Fruit fly (Drosophila melanogaster) whole organism, wandering third instar larva: ENCODE measurements around the gene MED22.

Experiments
- Abd-B ChIP-seq: fragments of >200 bp; optimal IDR thresholded peaks from 2 replicates; lab custom pipeline; 2017; ENCODE audit warnings: missing biosample characterization, missing genetic modification characterization
- CG32264 ChIP-seq: fragments of 200-800 bp; sonication (Bioruptor generic); optimal IDR thresholded peaks from 2 replicates; lab custom pipeline; 2016; ENCODE audit warnings: missing biosample characterization, missing genetic modification characterization
- CG9705 ChIP-seq: fragments of 200-800 bp; sonication (Bioruptor generic); optimal IDR thresholded peaks from 2 replicates; lab custom pipeline; 2018; ENCODE audit warnings: missing biosample characterization, mild to moderate bottlenecking, missing genetic modification characterization
- CrebA ChIP-seq: fragments of 200-800 bp; sonication (Bioruptor generic); optimal IDR thresholded peaks from 2 replicates; lab custom pipeline; 2016; ENCODE audit warnings: missing biosample characterization, mild to moderate bottlenecking, missing genetic modification characterization, borderline replicate concordance
- Dfd ChIP-seq: fragments of >200 bp; optimal IDR thresholded peaks from 2 replicates; lab custom pipeline; 2017; ENCODE audit warnings: missing biosample characterization, missing genetic modification characterization
- Dif ChIP-seq: fragments of 200-275, 200-300 bp; sonication (Bioruptor generic); optimal IDR thresholded peaks from 2 replicates; lab custom pipeline; 2018; ENCODE audit warnings: missing biosample characterization, missing genetic modification characterization; ENCODE audit not compliant: partially characterized antibody
- GATAd ChIP-seq: sonication (Bioruptor generic); optimal IDR thresholded peaks from 2 replicates; lab custom pipeline; 2016; ENCODE audit warnings: missing biosample characterization, missing genetic modification characterization
- HLH106 ChIP-seq: fragments of 200-800 bp; optimal IDR thresholded peaks from 3 replicates; lab custom pipeline; 2019; ENCODE audit warnings: missing biosample characterization, mild to moderate bottlenecking, missing genetic modification characterization, moderate library complexity
- Hnf4 ChIP-seq: fragments of 200-800 bp; sonication (Bioruptor generic); optimal IDR thresholded peaks from 2 replicates; lab custom pipeline; 2016; ENCODE audit warnings: missing biosample characterization, mild to moderate bottlenecking, missing genetic modification characterization
- Hr78 ChIP-seq: fragments of >200 bp; optimal IDR thresholded peaks from 2 replicates; lab custom pipeline; 2017; ENCODE audit warnings: missing biosample characterization, missing genetic modification characterization
- Jra ChIP-seq: sonication (Bioruptor generic); optimal IDR thresholded peaks from 2 replicates; lab custom pipeline; 2016; ENCODE audit warnings: missing biosample characterization, missing genetic modification characterization
- Mio ChIP-seq: sonication (Bioruptor generic); optimal IDR thresholded peaks from 2 replicates; lab custom pipeline; 2016; ENCODE audit warnings: missing biosample characterization, missing genetic modification characterization
- Myc ChIP-seq: fragments of >200 bp; optimal IDR thresholded peaks from 2 replicates; lab custom pipeline; 2017
- N ChIP-seq: fragments of >200 bp; optimal IDR thresholded peaks from 2 replicates; lab custom pipeline; 2018; ENCODE audit warnings: missing biosample characterization, missing external identifiers, missing genetic modification characterization
- OdsH ChIP-seq: fragments of 200-800 bp; sonication (Bioruptor generic); optimal IDR thresholded peaks from 2 replicates; lab custom pipeline; 2016; ENCODE audit warnings: missing biosample characterization, mild to moderate bottlenecking, missing genetic modification characterization
- Rel ChIP-seq, 2 experiments: fragments of 200-800 bp; sonication (Bioruptor generic) in 1 of 2; optimal IDR thresholded peaks; 2 replicates in 1 of 2; 3 replicates in 1 of 2; lab custom pipeline; 2016 to 2019; ENCODE audit warnings: mild to moderate bottlenecking in 2 of 2, missing biosample characterization in 2 of 2, missing genetic modification characterization in 2 of 2, moderate library complexity in 1 of 2
- Sp1 ChIP-seq: fragments of 200-800 bp; sonication (Bioruptor generic); optimal IDR thresholded peaks from 3 replicates; lab custom pipeline; 2019; ENCODE audit warnings: missing biosample characterization, mild to moderate bottlenecking, missing genetic modification characterization, moderate library complexity
- Vsx2 ChIP-seq: fragments of 200-300, 225-300 bp; sonication (Bioruptor generic); optimal IDR thresholded peaks from 2 replicates; lab custom pipeline; 2018; ENCODE audit warnings: missing biosample characterization, missing genetic modification characterization; ENCODE audit not compliant: partially characterized antibody
- br ChIP-seq: fragments of 200-800 bp; sonication (Bioruptor generic); optimal IDR thresholded peaks from 2 replicates; lab custom pipeline; 2016; ENCODE audit warnings: missing biosample characterization, missing genetic modification characterization
- brk ChIP-seq: fragments of 200-800 bp; sonication (Bioruptor generic); optimal IDR thresholded peaks from 2 replicates; lab custom pipeline; 2016; ENCODE audit warnings: missing biosample characterization, mild to moderate bottlenecking, missing genetic modification characterization
- dl ChIP-seq, 2 experiments: fragments of 175-275, 200-275 bp in 1 of 2; fragments of 200-275 bp in 1 of 2; sonication (Bioruptor generic); optimal IDR thresholded peaks; lab custom pipeline; 2018; ENCODE audit warnings: mild to moderate bottlenecking in 2 of 2, missing biosample characterization in 2 of 2, missing genetic modification characterization in 2 of 2, moderate library complexity in 2 of 2; ENCODE audit not compliant: partially characterized antibody in 2 of 2, insufficient read depth in 1 of 2
- dsf ChIP-seq: sonication (Bioruptor generic); optimal IDR thresholded peaks from 2 replicates; lab custom pipeline; 2016; ENCODE audit warnings: missing biosample characterization, missing genetic modification characterization, borderline replicate concordance
- ey ChIP-seq: fragments of 200-800 bp; sonication (Bioruptor generic); optimal IDR thresholded peaks from 2 replicates; lab custom pipeline; 2016; ENCODE audit warnings: missing biosample characterization, missing genetic modification characterization
- foxo ChIP-seq, 2 experiments: fragments of 200-800 bp; sonication (Bioruptor generic); optimal IDR thresholded peaks; 2 replicates in 1 of 2; 3 replicates in 1 of 2; lab custom pipeline; 2016 to 2017; ENCODE audit warnings: missing biosample characterization in 2 of 2, missing genetic modification characterization in 2 of 2
- fru ChIP-seq: fragments of 200-800 bp; sonication (Bioruptor generic); optimal IDR thresholded peaks from 3 replicates; lab custom pipeline; 2016; ENCODE audit warnings: missing biosample characterization, mild to moderate bottlenecking, missing genetic modification characterization
- h ChIP-seq: fragments of 200-800 bp; sonication (Bioruptor generic); optimal IDR thresholded peaks from 3 replicates; lab custom pipeline; 2016; ENCODE audit warnings: missing biosample characterization, mild to moderate bottlenecking, missing genetic modification characterization
- jim ChIP-seq: fragments of 175-275, 200-325 bp; sonication (Bioruptor generic); optimal IDR thresholded peaks from 2 replicates; lab custom pipeline; 2016; ENCODE audit warnings: missing biosample characterization, mild to moderate bottlenecking, missing genetic modification characterization
- lola ChIP-seq: fragments of >200 bp; optimal IDR thresholded peaks from 2 replicates; lab custom pipeline; 2017; ENCODE audit warnings: missing biosample characterization, missing genetic modification characterization
- pan ChIP-seq: fragments of >200 bp; optimal IDR thresholded peaks from 2 replicates; lab custom pipeline; 2017
- psq ChIP-seq: fragments of 200-800 bp; sonication (Bioruptor generic); optimal IDR thresholded peaks from 3 replicates; lab custom pipeline; 2017; ENCODE audit warnings: missing biosample characterization, mild to moderate bottlenecking, missing genetic modification characterization, moderate library complexity
- rgr ChIP-seq: fragments of 200-800 bp; sonication (Bioruptor generic); optimal IDR thresholded peaks from 3 replicates; lab custom pipeline; 2016; ENCODE audit warnings: missing biosample characterization, mild to moderate bottlenecking, missing genetic modification characterization
- sage ChIP-seq: fragments of 200-800 bp; sonication (Bioruptor generic); optimal IDR thresholded peaks from 2 replicates; lab custom pipeline; 2016; ENCODE audit warnings: missing biosample characterization, mild to moderate bottlenecking, missing genetic modification characterization
- sv ChIP-seq: fragments of 200-800 bp; sonication (Bioruptor generic); optimal IDR thresholded peaks from 3 replicates; lab custom pipeline; 2016; ENCODE audit warnings: missing biosample characterization, missing genetic modification characterization
- tai ChIP-seq: sonication (Bioruptor generic); optimal IDR thresholded peaks from 2 replicates; lab custom pipeline; 2016; ENCODE audit warnings: missing biosample characterization, missing genetic modification characterization
- usp ChIP-seq: fragments of >200 bp; optimal IDR thresholded peaks from 2 replicates; lab custom pipeline; 2017; ENCODE audit warnings: missing biosample characterization, missing genetic modification characterization
- woc ChIP-seq: sonication (Bioruptor generic); optimal IDR thresholded peaks from 2 replicates; lab custom pipeline; 2016; ENCODE audit warnings: missing biosample characterization, mild to moderate bottlenecking, missing genetic modification characterization

Gene MED22

DNA sequence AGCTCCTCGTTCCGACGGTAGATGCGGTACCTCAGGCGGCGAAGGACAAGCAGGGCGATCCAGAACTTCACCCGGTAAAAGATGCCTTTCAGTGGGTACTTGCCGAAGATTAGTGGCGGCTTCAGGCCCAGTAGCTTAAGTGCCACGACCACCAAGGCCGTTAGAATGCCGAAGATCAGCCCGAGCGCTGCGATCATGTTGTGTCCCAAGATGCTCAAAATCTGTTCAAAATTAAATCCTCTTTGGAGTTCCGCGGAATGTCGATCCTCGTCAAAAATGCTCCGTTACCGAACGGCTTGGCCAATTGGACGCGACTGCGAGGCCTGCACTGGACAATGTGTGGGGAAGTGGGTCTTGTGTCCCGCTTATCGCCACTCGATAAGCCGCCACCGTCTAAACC, 4.2 kb downstream of the MED22 start, which contains the start of the genes CG32815 and CG3706:
Gene CG32815 (plus strand): TSS at position 301 of the 400 bp plus-strand sequence.
Gene CG3706 (minus strand): TSS at position 310 of the 400 bp plus-strand sequence.
- TF ChIP-seq OdsH (no peak), N (GFP tag; lab: Kevin White, UChicago) (no peak), Hr78 (GFP tag; lab: Kevin White, UChicago) (no peak), HLH106 (tag; lab: Kevin White, UChicago) (no peak), Rel (GFP tag; optimal IDR thresholded peaks at IDR 0.05; lab: Kevin White, UChicago) (no peak), Rel (tag; optimal IDR thresholded peaks at IDR 0.05; lab: Kevin White, UChicago) (no peak), sv (no peak), sage (GFP tag; lab: Kevin White, UChicago) (no peak), CG32264 (GFP tag; lab: Kevin White, UChicago) (no peak), tai (no peak), Myc (lab: Kevin White, UChicago) (no peak), psq (no peak), ey (GFP tag; lab: Kevin White, UChicago) (no peak), usp (GFP tag; lab: Kevin White, UChicago) (no peak), Sp1 (no peak), dsf (GFP tag; lab: Kevin White, UChicago) (no peak), GATAd (GFP tag; lab: Kevin White, UChicago) (no peak)

dm6 chrX:932859-933258, 4.9 kb downstream of the MED22 start:
- TF ChIP-seq Myc (lab: Kevin White, UChicago) = no peak
- no peak for TF ChIP-seq dl (GFP tag; optimal IDR thresholded peaks at IDR 0.05; lab: Kevin White, UChicago; ENCODE audit: insufficient read depth in 1 of 2, partially characterized antibody in 2 of 2)
- TF ChIP-seq GATAd (GFP tag; lab: Kevin White, UChicago) = no peak
- no peak for TF ChIP-seq fru (GFP tag; lab: Kevin White, UChicago)
- TF ChIP-seq foxo (GFP tag; optimal IDR thresholded peaks at IDR 0.05; lab: Kevin White, UChicago) = no peak
- TF ChIP-seq brk (GFP tag; lab: Kevin White, UChicago) = no peak
- TF ChIP-seq sv = no peak
- no peak for TF ChIP-seq HLH106 (tag; lab: Kevin White, UChicago)
- no peak for TF ChIP-seq sage (GFP tag; lab: Kevin White, UChicago)
- TF ChIP-seq Jra (GFP tag; lab: Kevin White, UChicago) = no peak
- no peak for TF ChIP-seq Dfd
- TF ChIP-seq Abd-B (GFP tag; lab: Kevin White, UChicago) = no peak
- TF ChIP-seq CG32264 (GFP tag; lab: Kevin White, UChicago) = no peak
- TF ChIP-seq ey (GFP tag; lab: Kevin White, UChicago) = no peak

- TF ChIP-seq Dfd (peak; percentile 84), sv (no peak)
Observed at dm6 chrX:933997-934396, 6.1 kb downstream of the MED22 start.

- TF ChIP-seq Rel (GFP tag; optimal IDR thresholded peaks at IDR 0.05; lab: Kevin White, UChicago) (peak; percentile 59), Rel (tag; optimal IDR thresholded peaks at IDR 0.05; lab: Kevin White, UChicago) (peak; percentile 92), HLH106 (tag; lab: Kevin White, UChicago) (peak; percentile 98), Dif (GFP tag; lab: Kevin White, UChicago) (peak; percentile 47), ey (GFP tag; lab: Kevin White, UChicago) (peak; percentile 98), brk (GFP tag; lab: Kevin White, UChicago) (no peak), Sp1 (peak; percentile 98), tai (no peak), rgr (GFP tag; lab: Kevin White, UChicago) (peak; percentile 97), Myc (lab: Kevin White, UChicago) (no peak), Jra (GFP tag; lab: Kevin White, UChicago) (no peak), Hnf4 (GFP tag; lab: Kevin White, UChicago) (no peak), fru (GFP tag; lab: Kevin White, UChicago) (peak; percentile 98), sage (GFP tag; lab: Kevin White, UChicago) (no peak), h (GFP tag; lab: Kevin White, UChicago) (peak; percentile 98), Dfd (peak; percentile 97), woc (GFP tag; lab: Kevin White, UChicago) (peak; percentile 94), usp (GFP tag; lab: Kevin White, UChicago) (no peak), br (GFP tag; lab: Kevin White, UChicago) (peak; percentile 98), CG32264 (GFP tag; lab: Kevin White, UChicago) (peak; percentile 84), GATAd (GFP tag; lab: Kevin White, UChicago) (peak; percentile 75), CG9705 (GFP tag; lab: Kevin White, UChicago) (peak; percentile 98), lola (GFP tag; lab: Kevin White, UChicago) (no peak), psq (peak; percentile 93), Hr78 (GFP tag; lab: Kevin White, UChicago) (no peak), Vsx2 (no peak), Mio (GFP tag; lab: Kevin White, UChicago) (peak; percentile 75), jim (GFP tag; lab: Kevin White, UChicago) (no peak), OdsH (peak; percentile 96), foxo (GFP tag; optimal IDR thresholded peaks at IDR 0.05; lab: Kevin White, UChicago) (peak; percentile 78 to 98), sv (peak; percentile 95), CrebA (GFP tag; lab: Kevin White, UChicago) (no peak), pan (lab: Kevin White, UChicago) (no peak), Abd-B (GFP tag; lab: Kevin White, UChicago) (no peak), dl (GFP tag; optimal IDR thresholded peaks at IDR 0.05; lab: Kevin White, UChicago; ENCODE audit: insufficient read depth in 1 of 2, partially characterized antibody in 2 of 2) (no peak), dsf (GFP tag; lab: Kevin White, UChicago) (no peak), N (GFP tag; lab: Kevin White, UChicago) (peak; percentile 46)
Observed at dm6 chrX:935049-935900, 7.3 kb downstream of the MED22 start, which contains the start of gene TRAM. TRAM (plus strand) TSS chrX:935232.
